Fruit fly (Drosophila melanogaster) whole organism, prepupa: ENCODE measurements around the gene Cyt-c-p.
A peak's percentile ranks its signal among the peaks of the same experiment; 100 is the strongest.

Experiments
- Blimp-1 ChIP-seq: fragments of 200-800 bp; sonication (Bioruptor generic); optimal IDR thresholded peaks from 3 replicates; lab custom pipeline; 2017; ENCODE audit warnings: missing biosample characterization, missing genetic modification characterization, mild to moderate bottlenecking, moderate library complexity, missing genetic modification reagents
- CG10669 ChIP-seq: fragments of 200-800 bp; sonication (Bioruptor generic); optimal IDR thresholded peaks from 3 replicates; lab custom pipeline; 2018; ENCODE audit warnings: missing biosample characterization, mild to moderate bottlenecking, missing genetic modification characterization, moderate library complexity
- CG11294 ChIP-seq: fragments of 200-800 bp; sonication (Bioruptor generic); IDR thresholded peaks from 2 replicates; pipeline ENCODE4 v1.3.6; 2022; ENCODE audit warnings: missing biosample characterization, missing genetic modification characterization
- CG11762 ChIP-seq: fragments of 200-800 bp; sonication (Bioruptor generic); optimal IDR thresholded peaks from 3 replicates; lab custom pipeline; 2016; ENCODE audit warnings: missing biosample characterization, missing genetic modification characterization; ENCODE audit not compliant: insufficient read depth
- CG15336 ChIP-seq: fragments of 200-800 bp; sonication (Bioruptor generic); IDR thresholded peaks from 2 replicates; pipeline ENCODE4 v1.3.6; 2022; ENCODE audit warnings: missing biosample characterization, missing genetic modification characterization
- CG16779 ChIP-seq: fragments of 200-800 bp; sonication (Bioruptor generic); optimal IDR thresholded peaks from 3 replicates; lab custom pipeline; 2017; ENCODE audit warnings: missing biosample characterization, mild to moderate bottlenecking, missing genetic modification characterization
- CG3032 ChIP-seq: fragments of 200-800 bp; optimal IDR thresholded peaks from 2 replicates; lab custom pipeline; 2019; ENCODE audit warnings: missing biosample characterization, mild to moderate bottlenecking, missing genetic modification characterization, moderate library complexity
- CG32006 ChIP-seq: fragments of 200-800 bp; sonication (Bioruptor generic); optimal IDR thresholded peaks from 3 replicates; lab custom pipeline; 2017; ENCODE audit warnings: missing biosample characterization, mild to moderate bottlenecking, missing genetic modification characterization
- CG4318 ChIP-seq: fragments of 200-800 bp; sonication (Bioruptor generic); optimal IDR thresholded peaks from 3 replicates; lab custom pipeline; 2017; ENCODE audit warnings: missing biosample characterization, mild to moderate bottlenecking, missing genetic modification characterization
- CG6163 ChIP-seq: fragments of 200-800 bp; sonication (Bioruptor generic); IDR thresholded peaks from 3 replicates; pipeline ENCODE4 v1.3.6; 2022; ENCODE audit warnings: missing biosample characterization, missing genetic modification characterization
- CG6792 ChIP-seq: fragments of 200-800 bp; sonication (Bioruptor generic); optimal IDR thresholded peaks from 3 replicates; lab custom pipeline; 2016; ENCODE audit warnings: missing biosample characterization, missing genetic modification characterization
- CG6808 ChIP-seq: fragments of 200-800 bp; sonication (Bioruptor generic); optimal IDR thresholded peaks from 3 replicates; lab custom pipeline; 2017; ENCODE audit warnings: missing biosample characterization, missing genetic modification characterization, mild to moderate bottlenecking, moderate library complexity, missing genetic modification reagents
- CG6854 ChIP-seq: fragments of 200-800 bp; sonication (Bioruptor generic); optimal IDR thresholded peaks from 2 replicates; lab custom pipeline; 2017; ENCODE audit warnings: missing biosample characterization, mild to moderate bottlenecking, missing genetic modification characterization
- CG7368 ChIP-seq: fragments of 200-800 bp; sonication (Bioruptor generic); optimal IDR thresholded peaks from 3 replicates; lab custom pipeline; 2016; ENCODE audit warnings: missing biosample characterization, missing genetic modification characterization
- CG8119 ChIP-seq: fragments of 200-800 bp; sonication (Bioruptor generic); IDR thresholded peaks from 3 replicates; pipeline ENCODE4 v1.3.6; 2022; ENCODE audit warnings: missing biosample characterization, missing genetic modification characterization
- CG8319 ChIP-seq: fragments of 200-800 bp; sonication (Bioruptor generic); optimal IDR thresholded peaks from 3 replicates; lab custom pipeline; 2016; ENCODE audit warnings: missing biosample characterization, missing genetic modification characterization
- CG9139 ChIP-seq: fragments of 200-800 bp; sonication (Bioruptor generic); optimal IDR thresholded peaks from 3 replicates; lab custom pipeline; 2017; ENCODE audit warnings: missing biosample characterization, mild to moderate bottlenecking, missing genetic modification characterization
- Eip75B ChIP-seq: fragments of 200-800 bp; sonication (Bioruptor generic); optimal IDR thresholded peaks from 3 replicates; lab custom pipeline; 2016; ENCODE audit warnings: missing biosample characterization, missing genetic modification characterization
- Ets21C ChIP-seq: fragments of 200-800 bp; sonication (Bioruptor generic); optimal IDR thresholded peaks from 3 replicates; lab custom pipeline; 2016; ENCODE audit warnings: missing biosample characterization, missing genetic modification characterization
- Ets96B ChIP-seq: fragments of 200-800 bp; optimal IDR thresholded peaks from 2 replicates; lab custom pipeline; 2019; ENCODE audit warnings: missing biosample characterization, mild to moderate bottlenecking, missing genetic modification characterization, moderate library complexity
- Hr38 ChIP-seq: sonication (Bioruptor generic); optimal IDR thresholded peaks from 2 replicates; lab custom pipeline; 2016; ENCODE audit warnings: missing biosample characterization, missing genetic modification characterization
- Hr39 ChIP-seq: fragments of 200-800 bp; sonication (Bioruptor generic); optimal IDR thresholded peaks from 2 replicates; lab custom pipeline; 2016; ENCODE audit warnings: missing biosample characterization, missing genetic modification characterization
- Met ChIP-seq: fragments of 200-800 bp; sonication (Bioruptor generic); optimal IDR thresholded peaks from 3 replicates; lab custom pipeline; 2016; ENCODE audit warnings: missing biosample characterization, missing genetic modification characterization
- OdsH ChIP-seq: fragments of 200-800 bp; sonication (Bioruptor generic); optimal IDR thresholded peaks from 3 replicates; lab custom pipeline; 2016; ENCODE audit warnings: missing biosample characterization, missing genetic modification characterization
- Sox102F ChIP-seq: fragments of 200-800 bp; sonication (Bioruptor generic); optimal IDR thresholded peaks from 2 replicates; lab custom pipeline; 2016; ENCODE audit warnings: missing biosample characterization, mild to moderate bottlenecking, missing genetic modification characterization
- Sox14 ChIP-seq: fragments of 200-800 bp; sonication (Bioruptor generic); optimal IDR thresholded peaks from 3 replicates; lab custom pipeline; 2016; ENCODE audit warnings: missing biosample characterization, missing genetic modification characterization
- Sox15 ChIP-seq: fragments of 200-800 bp; sonication (Bioruptor generic); optimal IDR thresholded peaks from 3 replicates; lab custom pipeline; 2016; ENCODE audit warnings: missing biosample characterization, missing genetic modification characterization
- achi ChIP-seq: fragments of 200-800 bp; sonication (Bioruptor generic); optimal IDR thresholded peaks from 3 replicates; lab custom pipeline; 2016; ENCODE audit warnings: missing biosample characterization, missing genetic modification characterization
- cyc ChIP-seq: fragments of 200-800 bp; sonication (Bioruptor generic); optimal IDR thresholded peaks from 3 replicates; lab custom pipeline; 2016; ENCODE audit warnings: missing biosample characterization, missing genetic modification characterization
- dac ChIP-seq: fragments of 200-800 bp; sonication (Bioruptor generic); optimal IDR thresholded peaks from 2 replicates; lab custom pipeline; 2017; ENCODE audit warnings: missing biosample characterization, mild to moderate bottlenecking, missing genetic modification characterization
- dsx ChIP-seq: fragments of 200-800 bp; optimal IDR thresholded peaks from 3 replicates; lab custom pipeline; 2019; ENCODE audit warnings: missing biosample characterization, mild to moderate bottlenecking, missing genetic modification characterization, moderate library complexity; ENCODE audit not compliant: poor library complexity, severe bottlenecking
- eg ChIP-seq: fragments of 200-800 bp; sonication (Bioruptor generic); IDR thresholded peaks from 3 replicates; pipeline ENCODE4 v1.3.6; 2022; ENCODE audit warnings: missing biosample characterization, missing genetic modification characterization
- esn ChIP-seq: fragments of 200-800 bp; sonication (Bioruptor generic); optimal IDR thresholded peaks from 2 replicates; lab custom pipeline; 2016; ENCODE audit warnings: missing biosample characterization, mild to moderate bottlenecking, missing genetic modification characterization, moderate library complexity
- fd59A ChIP-seq: fragments of 200-800 bp; sonication (Bioruptor generic); optimal IDR thresholded peaks from 2 replicates; lab custom pipeline; 2017; ENCODE audit warnings: missing biosample characterization, mild to moderate bottlenecking, missing genetic modification characterization, missing genetic modification reagents
- fd85E ChIP-seq: fragments of 200-800 bp; sonication (Bioruptor generic); optimal IDR thresholded peaks from 3 replicates; lab custom pipeline; 2016; ENCODE audit warnings: missing biosample characterization, missing genetic modification characterization
- fkh ChIP-seq: fragments of 200-800 bp; sonication (Bioruptor generic); optimal IDR thresholded peaks from 3 replicates; lab custom pipeline; 2017; ENCODE audit warnings: missing biosample characterization, mild to moderate bottlenecking, missing genetic modification characterization, moderate library complexity
- lz ChIP-seq: fragments of 200-800 bp; sonication (Bioruptor generic); optimal IDR thresholded peaks from 3 replicates; lab custom pipeline; 2016; ENCODE audit warnings: missing biosample characterization, missing genetic modification characterization
- net ChIP-seq: fragments of 200-800 bp; sonication (Bioruptor generic); optimal IDR thresholded peaks from 3 replicates; lab custom pipeline; 2016; ENCODE audit warnings: missing biosample characterization, missing genetic modification characterization
- pdm3 ChIP-seq: fragments of 200-800 bp; sonication (Bioruptor generic); optimal IDR thresholded peaks from 3 replicates; lab custom pipeline; 2016; ENCODE audit warnings: missing biosample characterization, missing genetic modification characterization
- salr ChIP-seq, 2 experiments: fragments of 200-800 bp; sonication (Bioruptor generic); optimal IDR thresholded peaks; 3 replicates each; lab custom pipeline; 2016 to 2018; ENCODE audit warnings: missing biosample characterization in 2 of 2, missing genetic modification characterization in 2 of 2, mild to moderate bottlenecking in 1 of 2
- spab ChIP-seq: fragments of 200-800 bp; sonication (Bioruptor generic); optimal IDR thresholded peaks from 2 replicates; lab custom pipeline; 2017; ENCODE audit warnings: missing biosample characterization, mild to moderate bottlenecking, missing genetic modification characterization, missing genetic modification reagents
- ss ChIP-seq, 2 experiments: fragments of 200-800 bp; sonication (Bioruptor generic); optimal IDR thresholded peaks; 2 replicates in 1 of 2; 3 replicates in 1 of 2; lab custom pipeline; 2017 to 2018; ENCODE audit warnings: mild to moderate bottlenecking in 2 of 2, missing biosample characterization in 2 of 2, missing genetic modification characterization in 2 of 2, moderate library complexity in 1 of 2
- topi ChIP-seq: fragments of 200-800 bp; sonication (Bioruptor generic); optimal IDR thresholded peaks from 3 replicates; lab custom pipeline; 2016; ENCODE audit warnings: missing biosample characterization, missing genetic modification characterization

The Cyt-c-p gene

dm6 chr2L:16684908-16685611, 34.7 kb upstream of the Cyt-c-p start (continued):
- peak; percentile 21 for TF ChIP-seq lz
- TF ChIP-seq pdm3: peak; percentile 66
- TF ChIP-seq CG7368 (GFP tag; lab: Kevin White, UChicago): peak; percentile 43
- peak; percentile 89 for TF ChIP-seq CG3032 (tag; lab: Kevin White, UChicago)
- TF ChIP-seq CG6808 (GFP tag; lab: Kevin White, UChicago): peak; percentile 81
- peak in 1 of 2 experiments; percentile 89 for TF ChIP-seq salr (GFP tag; optimal IDR thresholded peaks at IDR 0.05; lab: Kevin White, UChicago)
- TF ChIP-seq Sox14 (GFP tag; lab: Kevin White, UChicago): no peak
- no peak for TF ChIP-seq Hr39 (GFP tag; lab: Kevin White, UChicago)
- peak; percentile 85 for TF ChIP-seq OdsH (GFP tag; lab: Kevin White, UChicago)

DNA sequence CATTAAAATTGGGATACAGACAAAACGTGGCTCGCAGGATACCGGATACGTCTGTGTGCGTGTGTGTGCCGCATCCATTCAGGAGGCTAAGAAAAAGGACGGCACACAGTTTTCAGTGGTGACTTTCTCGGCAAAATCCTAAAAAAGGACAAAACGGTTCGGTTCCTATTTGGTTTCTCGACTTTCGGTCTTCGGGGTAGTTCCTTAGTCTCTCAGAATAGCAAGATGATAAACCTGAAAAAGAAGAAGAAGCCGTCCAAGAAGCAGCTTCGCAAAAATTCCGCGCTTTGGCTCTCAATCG, 34.2 kb upstream of the Cyt-c-p start:
- TF ChIP-seq CG7368 (GFP tag; lab: Kevin White, UChicago): no peak
- TF ChIP-seq CG6163 (GFP tag; lab: Robert Waterston, UW): no peak
- no peak for TF ChIP-seq CG16779 (tag; lab: Kevin White, UChicago)
- TF ChIP-seq lz: no peak
- TF ChIP-seq Hr38 (GFP tag; lab: Kevin White, UChicago): no peak
- no peak for TF ChIP-seq esn (GFP tag; lab: Kevin White, UChicago)

DNA sequence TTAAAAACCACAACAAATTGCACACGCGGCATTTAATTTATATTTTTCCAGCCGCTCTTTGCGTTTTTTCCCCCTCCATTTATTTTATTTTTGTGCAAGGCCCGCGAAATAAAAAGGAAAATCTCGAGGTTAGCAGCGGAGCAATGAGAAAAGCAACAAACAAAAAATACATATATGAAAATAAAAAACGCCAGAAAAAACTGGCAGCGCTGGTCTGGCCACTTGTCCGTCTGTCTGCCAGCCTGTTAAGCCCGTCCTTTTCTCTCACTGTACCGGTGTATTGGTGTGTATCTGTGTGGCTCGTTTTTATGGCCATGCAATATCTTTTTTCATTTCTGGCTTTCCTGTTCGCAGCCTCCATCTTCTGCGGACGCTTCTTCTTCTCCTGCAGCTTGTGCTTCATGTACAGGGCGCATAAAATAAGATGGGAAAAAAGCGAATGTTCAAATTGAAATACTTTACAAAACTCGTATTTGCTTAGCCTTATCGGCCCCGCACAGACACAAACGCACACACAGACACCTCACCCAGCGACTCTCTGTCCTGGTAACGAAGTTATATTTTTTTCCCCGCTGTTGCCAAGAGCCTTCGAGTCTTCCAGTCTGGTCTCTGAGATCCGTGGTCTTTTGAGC, 33.2 kb upstream of the Cyt-c-p start:
- TF ChIP-seq ss (GFP tag; optimal IDR thresholded peaks at IDR 0.05; lab: Kevin White, UChicago) (peak; percentile 88 to 90), OdsH (GFP tag; lab: Kevin White, UChicago) (peak; percentile 17), Blimp-1 (GFP tag; lab: Kevin White, UChicago) (peak; percentile 56), CG10669 (GFP tag; lab: Kevin White, UChicago) (peak; percentile 57), CG9139 (peak; percentile 84), CG15336 (GFP tag; lab: Robert Waterston, UW) (peak; percentile 79), CG32006 (peak; percentile 62), eg (GFP tag; lab: Robert Waterston, UW) (peak; percentile 89), CG6808 (GFP tag; lab: Kevin White, UChicago) (peak; percentile 83), net (peak; percentile 70), fkh (GFP tag; lab: Kevin White, UChicago) (no peak), CG11294 (GFP tag; lab: Robert Waterston, UW) (0 out of 2 replicates have a peak, but pooled peaks have one; percentile 27), Eip75B (GFP tag; lab: Kevin White, UChicago) (peak; percentile 50), CG8119 (GFP tag; lab: Robert Waterston, UW) (peak; percentile 82), dac (GFP tag; lab: Kevin White, UChicago) (peak; percentile 50), spab (peak; percentile 60), CG4318 (GFP tag; lab: Kevin White, UChicago) (no peak), salr (GFP tag; optimal IDR thresholded peaks at IDR 0.05; lab: Kevin White, UChicago) (peak; percentile 29 to 44), Met (peak; percentile 33), Sox102F (GFP tag; lab: Kevin White, UChicago) (peak; percentile 59), CG6854 (peak; percentile 82), CG11762 (GFP tag; lab: Kevin White, UChicago) (no peak), Hr38 (GFP tag; lab: Kevin White, UChicago) (no peak), pdm3 (peak; percentile 55), Sox15 (no peak), topi (GFP tag; lab: Kevin White, UChicago) (peak; percentile 29), CG8319 (GFP tag; lab: Kevin White, UChicago) (peak; percentile 28), CG6163 (GFP tag; lab: Robert Waterston, UW) (peak; percentile 80), Ets21C (GFP tag; lab: Kevin White, UChicago) (no peak), Ets96B (tag; lab: Kevin White, UChicago) (peak; percentile 55), lz (peak; percentile 28), achi (peak; percentile 47), dsx (GFP tag; lab: Kevin White, UChicago) (peak; percentile 72), CG7368 (GFP tag; lab: Kevin White, UChicago) (peak; percentile 23), Sox14 (GFP tag; lab: Kevin White, UChicago) (peak; percentile 53), cyc (GFP tag; lab: Kevin White, UChicago) (peak; percentile 11), fd59A (GFP tag; lab: Kevin White, UChicago) (peak; percentile 37), fd85E (GFP tag; lab: Kevin White, UChicago) (no peak), CG6792 (GFP tag; lab: Kevin White, UChicago) (peak; percentile 26)
